Worm (Caenorhabditis elegans) whole organism, late embryonic: Measurements from ENCODE around the gene W01B6.5.

Experiments
- C08G9.2 ChIP-seq: sonication (generic microtip); optimal IDR thresholded peaks from 2 replicates; lab custom pipeline; 2016; ENCODE audit warnings: mild to moderate bottlenecking, missing genetic modification characterization, moderate library complexity, missing compliant biosample characterization
- C38D4.7 ChIP-seq: fragments of 200-800 bp; sonication (Bioruptor generic); optimal IDR thresholded peaks from 2 replicates; lab custom pipeline; 2018; ENCODE audit warnings: mild to moderate bottlenecking, missing genetic modification characterization, moderate library complexity, missing compliant biosample characterization
- K09A11.1 ChIP-seq: sonication (generic microtip); optimal IDR thresholded peaks from 2 replicates; lab custom pipeline; 2017; ENCODE audit warnings: antibody characterized with exemption, mild to moderate bottlenecking, missing genetic modification characterization, missing compliant biosample characterization; ENCODE audit not compliant: insufficient read depth
- Y22D7AL.16 ChIP-seq: sonication (generic microtip); optimal IDR thresholded peaks from 2 replicates; lab custom pipeline; 2016; ENCODE audit warnings: missing genetic modification characterization, missing compliant biosample characterization
- ceh-14 ChIP-seq: sonication (generic microtip); optimal IDR thresholded peaks from 2 replicates; lab custom pipeline; 2016; ENCODE audit warnings: missing genotype, missing genetic modification characterization, missing compliant biosample characterization
- ceh-18 ChIP-seq: sonication (generic microtip); optimal IDR thresholded peaks from 2 replicates; lab custom pipeline; 2016; ENCODE audit warnings: missing genetic modification characterization, missing compliant biosample characterization
- ceh-6 ChIP-seq: fragments of 200-800 bp; sonication (Bioruptor generic); optimal IDR thresholded peaks from 2 replicates; lab custom pipeline; 2018; ENCODE audit warnings: mild to moderate bottlenecking, missing genetic modification characterization, missing compliant biosample characterization
- ceh-9 ChIP-seq: sonication (generic microtip); optimal IDR thresholded peaks from 2 replicates; lab custom pipeline; 2016; ENCODE audit warnings: mild to moderate bottlenecking, missing genetic modification characterization, inconsistent platforms, missing compliant biosample characterization
- che-1 ChIP-seq: sonication (generic microtip); optimal IDR thresholded peaks from 2 replicates; lab custom pipeline; 2016; ENCODE audit warnings: mild to moderate bottlenecking, missing genetic modification characterization, missing compliant biosample characterization
- dmd-4 ChIP-seq: sonication (generic microtip); optimal IDR thresholded peaks from 2 replicates; lab custom pipeline; 2016; ENCODE audit warnings: borderline replicate concordance, missing genetic modification characterization, missing compliant biosample characterization
- dve-1 ChIP-seq: sonication (generic microtip); optimal IDR thresholded peaks from 2 replicates; lab custom pipeline; 2017; ENCODE audit warnings: antibody characterized with exemption, mild to moderate bottlenecking, missing genetic modification characterization, missing compliant biosample characterization
- elt-2 ChIP-seq: sonication (generic microtip); optimal IDR thresholded peaks from 2 replicates; lab custom pipeline; 2016; ENCODE audit warnings: missing genetic modification reagents, missing genetic modification characterization, missing compliant biosample characterization
- eyg-1 ChIP-seq: sonication (generic microtip); optimal IDR thresholded peaks from 2 replicates; lab custom pipeline; 2016; ENCODE audit warnings: missing genotype, missing genetic modification characterization, missing compliant biosample characterization
- fax-1 ChIP-seq: sonication (generic microtip); optimal IDR thresholded peaks from 2 replicates; lab custom pipeline; 2016; ENCODE audit warnings: missing genotype, missing genetic modification characterization, missing compliant biosample characterization
- fkh-10 ChIP-seq: fragments of 150-350 bp; optimal IDR thresholded peaks from 2 replicates; lab custom pipeline; 2014; ENCODE audit warnings: missing biosample characterization, missing genetic modification reagents, missing genetic modification characterization
- fkh-6 ChIP-seq: sonication (generic microtip); optimal IDR thresholded peaks from 2 replicates; lab custom pipeline; 2016; ENCODE audit warnings: missing genetic modification characterization, missing compliant biosample characterization
- gmeb-2 ChIP-seq: sonication (generic microtip); optimal IDR thresholded peaks from 2 replicates; lab custom pipeline; 2016; ENCODE audit warnings: missing genetic modification characterization, inconsistent platforms, missing compliant biosample characterization
- hlh-13 ChIP-seq: fragments of 200-800 bp; sonication (Bioruptor generic); optimal IDR thresholded peaks from 2 replicates; lab custom pipeline; 2018; ENCODE audit warnings: mild to moderate bottlenecking, missing genetic modification characterization, missing compliant biosample characterization
- hlh-15 ChIP-seq: sonication (generic microtip); optimal IDR thresholded peaks from 2 replicates; lab custom pipeline; 2016; ENCODE audit warnings: missing genetic modification characterization, missing compliant biosample characterization
- hlh-30 ChIP-seq: sonication (generic microtip); optimal IDR thresholded peaks from 2 replicates; lab custom pipeline; 2017; ENCODE audit warnings: antibody characterized with exemption, missing genetic modification characterization, missing compliant biosample characterization; ENCODE audit not compliant: insufficient read depth
- hlh-8 ChIP-seq: sonication (generic microtip); optimal IDR thresholded peaks from 2 replicates; lab custom pipeline; 2016; ENCODE audit warnings: missing genotype, missing genetic modification characterization, missing compliant biosample characterization
- lim-6 ChIP-seq: sonication (generic microtip); optimal IDR thresholded peaks from 2 replicates; lab custom pipeline; 2016; ENCODE audit warnings: missing genetic modification characterization, missing compliant biosample characterization
- lin-11 ChIP-seq: fragments of 200-800 bp; sonication (Bioruptor generic); optimal IDR thresholded peaks from 2 replicates; lab custom pipeline; 2018; ENCODE audit warnings: mild to moderate bottlenecking, missing genetic modification characterization, missing compliant biosample characterization
- madf-2 ChIP-seq: sonication (generic microtip); optimal IDR thresholded peaks from 2 replicates; lab custom pipeline; 2017; ENCODE audit warnings: missing genetic modification characterization, missing compliant biosample characterization
- mec-3 ChIP-seq: sonication (generic microtip); optimal IDR thresholded peaks from 2 replicates; lab custom pipeline; 2016; ENCODE audit warnings: borderline replicate concordance, missing genetic modification characterization, missing compliant biosample characterization
- nfya-1 ChIP-seq: sonication (generic microtip); optimal IDR thresholded peaks from 2 replicates; lab custom pipeline; 2017; ENCODE audit warnings: missing genetic modification characterization, mild to moderate bottlenecking, missing compliant biosample characterization, antibody characterized with exemption, moderate library complexity
- nhr-232 ChIP-seq: sonication (generic microtip); optimal IDR thresholded peaks from 2 replicates; lab custom pipeline; 2016; ENCODE audit warnings: missing genetic modification characterization, missing compliant biosample characterization
- npax-4 ChIP-seq: sonication (generic microtip); optimal IDR thresholded peaks from 2 replicates; lab custom pipeline; 2016; ENCODE audit warnings: missing genetic modification characterization, missing compliant biosample characterization
- odd-2 ChIP-seq: sonication (generic microtip); optimal IDR thresholded peaks from 2 replicates; lab custom pipeline; 2017; ENCODE audit warnings: antibody characterized with exemption, mild to moderate bottlenecking, missing genetic modification characterization, missing compliant biosample characterization
- pag-3 ChIP-seq: sonication (generic microtip); optimal IDR thresholded peaks from 2 replicates; lab custom pipeline; 2016; ENCODE audit warnings: missing compliant biosample characterization, missing genetic modification characterization, borderline replicate concordance
- pax-1 ChIP-seq: fragments of 150-350 bp; optimal IDR thresholded peaks from 2 replicates; lab custom pipeline; 2014; ENCODE audit warnings: missing biosample characterization, missing genetic modification characterization
- pha-4 ChIP-seq: fragments of 150-350 bp; optimal IDR thresholded peaks from 2 replicates; lab custom pipeline; 2018; ENCODE audit warnings: missing biosample characterization, missing genetic modification reagents, missing genetic modification characterization
- pqm-1 ChIP-seq: sonication (generic microtip); optimal IDR thresholded peaks from 2 replicates; lab custom pipeline; 2016; ENCODE audit warnings: missing genetic modification characterization, missing compliant biosample characterization
- sdc-2 ChIP-seq: sonication (generic microtip); optimal IDR thresholded peaks from 2 replicates; lab custom pipeline; 2016; ENCODE audit warnings: missing genotype, missing genetic modification characterization, missing compliant biosample characterization
- sox-2 ChIP-seq: fragments of 200-800 bp; sonication (Bioruptor generic); IDR thresholded peaks from 2 replicates; pipeline ENCODE4 v1.3.6; 2022; ENCODE audit warnings: missing genetic modification reagents, missing genetic modification characterization, missing compliant biosample characterization
- syd-9 ChIP-seq: sonication (generic microtip); optimal IDR thresholded peaks from 2 replicates; lab custom pipeline; 2016; ENCODE audit warnings: mild to moderate bottlenecking, missing genetic modification characterization, moderate library complexity, missing compliant biosample characterization
- tbx-2 ChIP-seq: sonication (generic microtip); optimal IDR thresholded peaks from 2 replicates; lab custom pipeline; 2016; ENCODE audit warnings: missing genetic modification characterization, missing compliant biosample characterization
- unc-3 ChIP-seq, 2 experiments: fragments of 200-800 bp in 1 of 2; sonication (Bioruptor generic) in 1 of 2; sonication (generic microtip) in 1 of 2; conservative IDR thresholded peaks in 1 of 2; optimal IDR thresholded peaks in 1 of 2; 2 replicates each; pipeline versions ENCODE4 v1.3.6 to Lab custom; 2016 to 2022; ENCODE audit warnings: missing compliant biosample characterization in 2 of 2, missing genetic modification characterization in 2 of 2, missing genetic modification reagents in 1 of 2
- unc-42 ChIP-seq: sonication (generic microtip); optimal IDR thresholded peaks from 2 replicates; lab custom pipeline; 2016; ENCODE audit warnings: missing genotype, missing genetic modification characterization, missing compliant biosample characterization
- unc-55 ChIP-seq: sonication (generic microtip); optimal IDR thresholded peaks from 2 replicates; lab custom pipeline; 2017; ENCODE audit warnings: missing biosample characterization, missing genetic modification reagents, missing genetic modification characterization
- unc-86 ChIP-seq: sonication (generic microtip); optimal IDR thresholded peaks from 2 replicates; lab custom pipeline; 2016; ENCODE audit warnings: missing genetic modification characterization, missing compliant biosample characterization
- zip-5 ChIP-seq: sonication (generic microtip); optimal IDR thresholded peaks from 2 replicates; lab custom pipeline; 2016; ENCODE audit warnings: missing genetic modification characterization, missing compliant biosample characterization
- ztf-16 ChIP-seq: sonication (generic microtip); optimal IDR thresholded peaks from 2 replicates; lab custom pipeline; 2017; ENCODE audit warnings: missing genetic modification characterization, missing compliant biosample characterization

The W01B6.5 gene

DNA sequence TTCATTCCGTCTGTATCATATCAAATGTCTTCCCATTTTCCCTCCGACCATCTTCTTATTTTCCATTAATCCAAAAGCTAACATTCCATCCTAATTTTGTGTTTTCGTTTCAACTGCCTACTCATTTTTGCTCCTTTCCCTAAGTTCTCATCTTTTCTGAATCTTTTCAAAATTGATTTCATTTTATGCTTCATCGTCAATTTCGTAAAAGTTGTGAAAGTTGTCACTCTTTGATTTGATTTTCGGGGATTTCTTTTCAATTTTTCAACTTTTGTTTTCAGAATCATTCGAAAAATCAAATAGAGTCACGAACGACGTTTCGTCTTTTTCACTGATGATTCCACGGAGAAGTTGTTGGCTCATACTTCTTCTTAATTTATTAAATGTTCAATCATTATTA is 8.5 kb upstream of the W01B6.5 start, which contains the start of gene cwn-2:
cwn-2 (plus strand) TSS at position 276 of the 400 bp plus-strand sequence.
- TF ChIP-seq lin-11 (tag; lab: Kevin White, UChicago) (no peak), unc-42 (tag; lab: Kevin White, UChicago) (peak; percentile 11), dmd-4 (no peak)

DNA sequence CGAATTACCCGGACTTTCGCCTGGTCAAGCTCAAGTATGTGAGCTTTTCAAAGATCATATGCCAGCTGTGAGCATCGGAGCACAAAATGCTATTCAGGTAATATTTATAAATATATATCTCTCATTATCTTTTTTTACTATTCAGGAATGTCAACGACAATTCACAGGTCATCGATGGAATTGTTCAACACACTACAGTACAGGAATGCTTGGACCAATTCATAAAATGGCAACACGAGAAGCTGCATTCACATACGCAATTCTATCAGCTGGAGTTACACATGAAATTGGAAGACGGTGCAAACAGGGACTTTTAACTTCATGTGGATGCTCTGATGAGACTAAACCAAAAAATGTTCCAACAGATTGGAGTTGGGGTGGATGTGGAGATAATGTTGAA is 7.7 kb upstream of the W01B6.5 start:
- TF ChIP-seq unc-3 (GFP tag; conservative IDR thresholded peaks at IDR 0.05; lab: Robert Waterston, UW) (no peak), unc-3 (tag; optimal IDR thresholded peaks at IDR 0.05; lab: Kevin White, UChicago) (no peak), sox-2 (GFP tag; lab: Robert Waterston, UW) (no peak), Y22D7AL.16 (tag; lab: Kevin White, UChicago) (no peak), pqm-1 (tag; lab: Kevin White, UChicago) (no peak), ztf-16 (no peak), fkh-6 (tag; lab: Kevin White, UChicago) (no peak), ceh-14 (tag; lab: Kevin White, UChicago) (no peak), ceh-18 (tag; lab: Kevin White, UChicago) (no peak), dmd-4 (no peak), zip-5 (tag; lab: Kevin White, UChicago) (no peak), mec-3 (tag; lab: Kevin White, UChicago) (no peak), fax-1 (no peak), K09A11.1 (tag; lab: Kevin White, UChicago) (no peak), pag-3 (tag; lab: Kevin White, UChicago) (no peak), hlh-30 (no peak), elt-2 (tag; lab: Kevin White, UChicago) (no peak), dve-1 (tag; lab: Kevin White, UChicago) (no peak), pax-1 (tag; lab: Kevin White, UChicago) (no peak)

DNA sequence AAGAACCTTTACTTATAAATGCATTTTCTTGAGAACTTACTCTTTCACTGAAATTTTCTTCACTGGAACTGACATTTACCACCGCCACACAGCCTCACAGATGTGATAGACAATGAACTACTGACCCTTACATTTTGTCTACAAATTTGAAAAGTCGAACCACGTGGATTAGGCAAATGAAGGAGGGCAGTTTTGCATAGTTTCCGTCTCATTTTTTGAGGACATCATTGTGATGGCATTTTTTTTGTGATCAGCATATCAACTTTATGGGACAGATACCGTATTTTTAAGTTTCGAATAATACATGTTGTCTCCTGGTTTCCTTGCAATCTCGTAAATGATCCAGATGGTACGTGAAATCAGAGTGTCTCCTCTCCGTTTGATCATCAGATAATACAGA is 3.5 kb upstream of the W01B6.5 start, which contains the start of gene W01B6.3:
W01B6.3 (minus strand) TSS at position 101 of the 400 bp plus-strand sequence.
- TF ChIP-seq unc-42 (tag; lab: Kevin White, UChicago), result no peak
- TF ChIP-seq ceh-14 (tag; lab: Kevin White, UChicago), result no peak
- TF ChIP-seq madf-2 (tag; lab: Kevin White, UChicago), result no peak
- no peak for TF ChIP-seq nfya-1 (tag; lab: Kevin White, UChicago)
- no peak for TF ChIP-seq nhr-232 (tag; lab: Kevin White, UChicago)
- no peak for TF ChIP-seq eyg-1 (tag; lab: Kevin White, UChicago)
- no peak for TF ChIP-seq tbx-2 (tag; lab: Kevin White, UChicago)
- TF ChIP-seq pha-4 (tag; lab: Kevin White, UChicago), result no peak
- TF ChIP-seq gmeb-2 (tag; lab: Kevin White, UChicago), result no peak
- no peak for TF ChIP-seq unc-55 (GFP tag; lab: Kevin White, UChicago)

DNA sequence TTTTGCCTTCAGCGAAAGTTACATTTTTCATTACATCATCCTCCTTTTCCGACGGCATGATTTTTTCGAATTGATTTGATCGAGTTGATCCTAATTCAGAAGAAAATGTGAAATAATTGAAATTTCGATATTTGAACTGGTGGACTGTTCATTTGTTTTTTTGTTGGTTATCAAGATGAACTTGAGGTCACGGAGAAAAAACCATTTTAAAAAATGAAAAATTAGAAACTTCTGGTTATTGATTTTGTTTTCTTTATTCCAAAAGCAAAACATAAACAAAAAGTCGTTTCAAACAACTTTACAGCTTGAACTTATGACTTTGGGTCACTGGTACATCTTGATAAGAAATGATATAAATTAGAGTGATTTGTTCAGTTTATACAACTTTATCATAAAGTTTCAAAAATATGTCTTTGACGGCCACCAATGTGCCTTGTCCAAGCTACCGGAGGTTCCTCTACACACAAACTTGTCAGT is 927 bp upstream of the W01B6.5 start, which contains the start of the genes ttbk-4 and W01B6.4:
ttbk-4 (minus strand) TSS at position 101 of the 477 bp plus-strand sequence.
W01B6.4 (plus strand) TSS at position 427 of the 477 bp plus-strand sequence.
- TF ChIP-seq ceh-6 (GFP tag; lab: Kevin White, UChicago) (no peak), fax-1 (no peak)

DNA sequence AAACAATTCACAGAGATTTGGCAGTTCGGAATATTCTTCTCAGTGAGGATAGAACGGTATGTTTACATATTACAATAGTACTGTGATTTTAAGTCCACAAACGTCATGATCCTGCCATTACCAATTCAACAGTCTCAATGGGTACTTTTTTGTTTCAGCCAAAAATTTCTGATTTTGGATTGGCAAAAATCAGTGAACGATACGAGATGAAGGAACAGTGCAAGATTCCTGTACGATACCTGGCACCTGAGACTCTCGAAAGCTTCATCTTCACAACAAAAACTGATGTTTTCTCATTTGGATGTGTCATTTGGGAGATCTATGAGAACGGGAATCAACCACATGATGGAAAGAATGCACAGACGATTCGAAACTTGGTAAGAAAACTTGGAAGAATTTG is 2.0 kb downstream of the W01B6.5 start:
- TF ChIP-seq hlh-30, result no peak
- TF ChIP-seq fax-1, result no peak
- TF ChIP-seq hlh-13 (GFP tag; lab: Kevin White, UChicago), result no peak
- TF ChIP-seq madf-2 (tag; lab: Kevin White, UChicago), result no peak
- no peak for TF ChIP-seq syd-9 (tag; lab: Kevin White, UChicago)
- TF ChIP-seq lim-6, result no peak
- no peak for TF ChIP-seq odd-2 (tag; lab: Kevin White, UChicago)
- no peak for TF ChIP-seq gmeb-2 (tag; lab: Kevin White, UChicago)
- TF ChIP-seq npax-4 (tag; lab: Kevin White, UChicago), result no peak
- no peak for TF ChIP-seq che-1 (tag; lab: Kevin White, UChicago)
- TF ChIP-seq unc-86, result no peak
- no peak for TF ChIP-seq hlh-8 (tag; lab: Kevin White, UChicago)
- no peak for TF ChIP-seq unc-42 (tag; lab: Kevin White, UChicago)
- TF ChIP-seq ceh-9 (tag; lab: Kevin White, UChicago), result no peak
- TF ChIP-seq C38D4.7 (GFP tag; lab: Kevin White, UChicago), result no peak
- TF ChIP-seq fkh-6 (tag; lab: Kevin White, UChicago), result no peak
- no peak for TF ChIP-seq fkh-10 (GFP tag; lab: Kevin White, UChicago)
- no peak for TF ChIP-seq C08G9.2 (tag; lab: Kevin White, UChicago)
- no peak for TF ChIP-seq sdc-2 (tag; lab: Kevin White, UChicago)
- TF ChIP-seq hlh-15 (tag; lab: Kevin White, UChicago), result no peak
